Worm (Caenorhabditis elegans) whole organism, L1 larva: ENCODE results near the gene Y42G9A.2.
A peak's percentile ranks its signal among the peaks of the same experiment; 100 is the strongest.

Source experiments
- F16B12.6 ChIP-seq: fragments of 150-350 bp; optimal IDR thresholded peaks from 2 replicates; lab custom pipeline; 2014; ENCODE audit warnings: missing biosample characterization, missing genetic modification characterization
- aha-1 ChIP-seq: fragments of 150-350 bp; optimal IDR thresholded peaks from 2 replicates; lab custom pipeline; 2014; ENCODE audit warnings: missing biosample characterization, missing genetic modification characterization
- alr-1 ChIP-seq: fragments of 200-800 bp; sonication (Bioruptor generic); optimal IDR thresholded peaks from 2 replicates; lab custom pipeline; 2018; ENCODE audit warnings: borderline replicate concordance, mild to moderate bottlenecking, missing genetic modification characterization, missing compliant biosample characterization
- ama-1 ChIP-seq: fragments of 150-350 bp; optimal IDR thresholded peaks from 2 replicates; lab custom pipeline; 2014
- blmp-1 ChIP-seq: fragments of 150-350 bp; optimal IDR thresholded peaks from 2 replicates; lab custom pipeline; 2014; ENCODE audit warnings: missing biosample characterization, missing genetic modification characterization
- ceh-8 ChIP-seq: fragments of 200-800 bp; sonication (Bioruptor generic); optimal IDR thresholded peaks from 2 replicates; lab custom pipeline; 2018; ENCODE audit warnings: mild to moderate bottlenecking, missing genetic modification characterization, moderate library complexity, missing compliant biosample characterization
- ceh-88 ChIP-seq: fragments of 200-800 bp; sonication (Bioruptor generic); IDR thresholded peaks from 2 replicates; pipeline ENCODE4 v1.3.6; 2022; ENCODE audit warnings: missing genetic modification characterization, missing compliant biosample characterization
- ceh-90 ChIP-seq: sonication (generic microtip); optimal IDR thresholded peaks from 2 replicates; lab custom pipeline; 2016; ENCODE audit warnings: missing genetic modification characterization, missing compliant biosample characterization
- ces-1 ChIP-seq: fragments of 150-350 bp; optimal IDR thresholded peaks from 2 replicates; lab custom pipeline; 2014; ENCODE audit warnings: missing biosample characterization, missing genetic modification reagents, missing genetic modification characterization
- dsc-1 ChIP-seq: sonication (generic microtip); optimal IDR thresholded peaks from 2 replicates; lab custom pipeline; 2016; ENCODE audit warnings: mild to moderate bottlenecking, missing genetic modification characterization, missing compliant biosample characterization
- efl-1 ChIP-seq, 4 experiments: fragments of 150-350 bp; optimal IDR thresholded peaks in 3 of 4; peaks in 1 of 4; 1 replicate in 1 of 4; 2 replicates in 3 of 4; lab custom pipeline; 2014; ENCODE audit warnings: missing biosample characterization in 2 of 4, missing genetic modification characterization in 2 of 4, missing genetic modification reagents in 2 of 4
- elt-2 ChIP-seq: sonication (generic microtip); optimal IDR thresholded peaks from 2 replicates; lab custom pipeline; 2016; ENCODE audit warnings: missing genetic modification characterization, mild to moderate bottlenecking, inconsistent platforms, missing compliant biosample characterization, missing genetic modification reagents
- elt-3 ChIP-seq, 6 experiments: fragments of 150-350 bp in 1 of 6; sonication (generic microtip); optimal IDR thresholded peaks; 2 replicates each; lab custom pipeline; 2017 to 2018; ENCODE audit warnings: missing biosample characterization in 6 of 6, missing genetic modification characterization in 6 of 6, inconsistent platforms in 1 of 6
- grh-1 ChIP-seq: fragments of 200-800 bp; sonication (Bioruptor generic); IDR thresholded peaks from 2 replicates; pipeline ENCODE4 v1.3.6; 2022; ENCODE audit warnings: missing genetic modification reagents, missing genetic modification characterization, missing compliant biosample characterization
- hlh-4 ChIP-seq: sonication (generic microtip); optimal IDR thresholded peaks from 2 replicates; lab custom pipeline; 2016; ENCODE audit warnings: mild to moderate bottlenecking, missing genetic modification characterization, missing compliant biosample characterization
- irx-1 ChIP-seq: sonication (generic microtip); optimal IDR thresholded peaks from 2 replicates; lab custom pipeline; 2016; ENCODE audit warnings: missing genetic modification characterization, missing compliant biosample characterization
- jun-1 ChIP-seq: fragments of 150-350 bp; optimal IDR thresholded peaks from 2 replicates; lab custom pipeline; 2014; ENCODE audit warnings: missing biosample characterization, missing genetic modification reagents, missing genetic modification characterization
- lin-14 ChIP-seq: fragments of 200-800 bp; sonication (Bioruptor generic); optimal IDR thresholded peaks from 2 replicates; lab custom pipeline; 2018; ENCODE audit warnings: mild to moderate bottlenecking, missing genetic modification characterization, moderate library complexity, missing compliant biosample characterization
- lin-15B ChIP-seq: fragments of 150-350 bp; sonication (generic microtip); optimal IDR thresholded peaks from 3 replicates; lab custom pipeline; 2014; ENCODE audit warnings: missing biosample characterization, missing genetic modification characterization
- lin-35 ChIP-seq, 2 experiments: fragments of 150-350 bp; optimal IDR thresholded peaks; 2 replicates each; lab custom pipeline; 2014; ENCODE audit warnings: missing biosample characterization in 2 of 2, missing genetic modification characterization in 2 of 2, missing genetic modification reagents in 2 of 2
- mab-9 ChIP-seq: fragments of 200-800 bp; sonication (Bioruptor generic); IDR thresholded peaks from 2 replicates; pipeline ENCODE4 v1.3.6; 2022; ENCODE audit warnings: missing genetic modification reagents, missing genetic modification characterization, missing compliant biosample characterization
- mdl-1 ChIP-seq, 2 experiments: fragments of 150-350 bp; optimal IDR thresholded peaks; 2 replicates each; lab custom pipeline; 2014 to 2017; ENCODE audit warnings: missing biosample characterization in 2 of 2, missing genetic modification characterization in 2 of 2, inconsistent platforms in 1 of 2
- nhr-12 ChIP-seq: sonication (generic microtip); optimal IDR thresholded peaks from 2 replicates; lab custom pipeline; 2017; ENCODE audit warnings: missing biosample characterization, missing genetic modification characterization
- nhr-19 ChIP-seq: fragments of 200-800 bp; sonication (Bioruptor generic); conservative IDR thresholded peaks from 2 replicates; pipeline ENCODE4 v1.3.6; 2022; ENCODE audit warnings: missing genetic modification characterization, missing compliant biosample characterization
- nhr-20 ChIP-seq: sonication (generic microtip); optimal IDR thresholded peaks from 2 replicates; lab custom pipeline; 2016; ENCODE audit warnings: mild to moderate bottlenecking, missing genetic modification characterization, missing compliant biosample characterization
- nhr-237 ChIP-seq: fragments of 150-350 bp; optimal IDR thresholded peaks from 2 replicates; lab custom pipeline; 2014; ENCODE audit warnings: missing biosample characterization, missing genetic modification characterization
- nhr-47 ChIP-seq: sonication (generic microtip); optimal IDR thresholded peaks from 2 replicates; lab custom pipeline; 2016; ENCODE audit warnings: mild to moderate bottlenecking, missing genetic modification characterization, moderate library complexity, missing compliant biosample characterization
- nhr-71 ChIP-seq: sonication (generic microtip); optimal IDR thresholded peaks from 2 replicates; lab custom pipeline; 2016; ENCODE audit warnings: mild to moderate bottlenecking, missing genetic modification characterization, moderate library complexity, missing compliant biosample characterization
- rnt-1 ChIP-seq: sonication (generic microtip); optimal IDR thresholded peaks from 2 replicates; lab custom pipeline; 2016; ENCODE audit warnings: mild to moderate bottlenecking, missing genetic modification characterization, moderate library complexity, missing compliant biosample characterization
- skn-1 ChIP-seq: fragments of 150-350 bp; optimal IDR thresholded peaks from 2 replicates; lab custom pipeline; 2014; ENCODE audit warnings: missing biosample characterization, missing genetic modification characterization
- sptf-1 ChIP-seq: fragments of 150-350 bp; optimal IDR thresholded peaks from 2 replicates; lab custom pipeline; 2014; ENCODE audit warnings: missing biosample characterization, missing genetic modification characterization
- tlp-1 ChIP-seq: fragments of 150-350 bp; optimal IDR thresholded peaks from 2 replicates; lab custom pipeline; 2014; ENCODE audit warnings: missing biosample characterization, missing genetic modification characterization
- unc-86 ChIP-seq: sonication (generic microtip); optimal IDR thresholded peaks from 2 replicates; lab custom pipeline; 2016; ENCODE audit warnings: missing genetic modification characterization, missing compliant biosample characterization
- unc-98 ChIP-seq: fragments of 200-800 bp; sonication (Bioruptor generic); IDR thresholded peaks from 2 replicates; pipeline ENCODE4 v1.3.6; 2022; ENCODE audit warnings: missing genetic modification characterization, missing compliant biosample characterization
- vab-15 ChIP-seq: sonication (generic microtip); optimal IDR thresholded peaks from 2 replicates; lab custom pipeline; 2017; ENCODE audit warnings: missing genotype, mild to moderate bottlenecking, missing genetic modification characterization, missing compliant biosample characterization
- xbp-1 ChIP-seq: sonication (generic microtip); optimal IDR thresholded peaks from 2 replicates; lab custom pipeline; 2016; ENCODE audit warnings: missing genetic modification characterization, missing compliant biosample characterization
- zip-4 ChIP-seq: fragments of 200-800 bp; sonication (Bioruptor generic); optimal IDR thresholded peaks from 2 replicates; lab custom pipeline; 2018; ENCODE audit warnings: mild to moderate bottlenecking, missing genetic modification characterization, moderate library complexity, missing compliant biosample characterization

Y42G9A.2 gene

ce11 chrIII:6146797-6147196 is 1.2 kb upstream of the Y42G9A.2 start:
- no peak for TF ChIP-seq efl-1 (optimal IDR thresholded peaks at IDR 0.05; lab: Kevin White, UChicago)
- TF ChIP-seq efl-1 (GFP tag; optimal IDR thresholded peaks at IDR 0.05 in 1 of 2; lab: Kevin White, UChicago): peak in 1 of 2 experiments; percentile 67
- no peak for TF ChIP-seq F16B12.6 (tag; lab: Kevin White, UChicago)
- no peak for TF ChIP-seq ces-1 (GFP tag; lab: Kevin White, UChicago)
- TF ChIP-seq unc-98 (GFP tag; lab: Robert Waterston, UW): no peak

- peak; percentile 6 for TF ChIP-seq lin-14
- no peak for TF ChIP-seq lin-15B (tag; lab: Kevin White, UChicago)
Observed at ce11 chrIII:6148684-6149083, 698 bp downstream of the Y42G9A.2 start.

ce11 chrIII:6149467-6150072 is 1.6 kb downstream of the Y42G9A.2 start, which contains the start of the genes wht-7 and Y42G9A.1:
TSS of gene wht-7 (minus strand) at chrIII:6149597.
TSS of gene Y42G9A.1 (plus strand) at chrIII:6149961.
- no peak for TF ChIP-seq mdl-1 (tag; optimal IDR thresholded peaks at IDR 0.05; lab: Kevin White, UChicago)
- TF ChIP-seq vab-15 (tag; lab: Kevin White, UChicago): no peak
- peak in 1 of 2 experiments; percentile 26 for TF ChIP-seq lin-35 (GFP tag; optimal IDR thresholded peaks at IDR 0.05; lab: Kevin White, UChicago)
- no peak for TF ChIP-seq ces-1 (GFP tag; lab: Kevin White, UChicago)
- no peak for TF ChIP-seq nhr-20 (tag; lab: Kevin White, UChicago)
- TF ChIP-seq lin-14: no peak
- TF ChIP-seq zip-4 (GFP tag; lab: Kevin White, UChicago): no peak
- TF ChIP-seq ama-1 (lab: Kevin White, UChicago): no peak
- no peak for TF ChIP-seq rnt-1 (tag; lab: Kevin White, UChicago)
- TF ChIP-seq hlh-4 (tag; lab: Kevin White, UChicago): no peak
- TF ChIP-seq ceh-8 (GFP tag; lab: Kevin White, UChicago): no peak
- TF ChIP-seq mab-9 (GFP tag; lab: Robert Waterston, UW): no peak
- TF ChIP-seq alr-1: no peak
- peak in 1 of 2 experiments; percentile 18 for TF ChIP-seq efl-1 (optimal IDR thresholded peaks at IDR 0.05; lab: Kevin White, UChicago)
- peak in 1 of 2 experiments; percentile 45 for TF ChIP-seq efl-1 (GFP tag; optimal IDR thresholded peaks at IDR 0.05 in 1 of 2; lab: Kevin White, UChicago)
- no peak for TF ChIP-seq ceh-88 (GFP tag; lab: Robert Waterston, UW)
- no peak for TF ChIP-seq sptf-1 (tag; lab: Kevin White, UChicago)
- no peak for TF ChIP-seq ceh-90
- no peak for TF ChIP-seq aha-1 (tag; lab: Kevin White, UChicago)
- no peak for TF ChIP-seq dsc-1 (tag; lab: Kevin White, UChicago)
- TF ChIP-seq xbp-1 (tag; lab: Kevin White, UChicago): no peak
- TF ChIP-seq unc-86 (tag; lab: Kevin White, UChicago): no peak
- peak; percentile 49 for TF ChIP-seq elt-2
- peak; percentile 19 for TF ChIP-seq jun-1 (tag; lab: Kevin White, UChicago)
- TF ChIP-seq nhr-71 (tag; lab: Kevin White, UChicago): no peak
- TF ChIP-seq grh-1 (GFP tag; lab: Robert Waterston, UW): no peak
- no peak for TF ChIP-seq nhr-19
- no peak for TF ChIP-seq blmp-1 (tag; lab: Kevin White, UChicago)

- TF ChIP-seq efl-1 (optimal IDR thresholded peaks at IDR 0.05; lab: Kevin White, UChicago) (no peak), efl-1 (GFP tag; optimal IDR thresholded peaks at IDR 0.05 in 1 of 2; lab: Kevin White, UChicago) (peak in 1 of 2 experiments; percentile 4), tlp-1 (tag; lab: Kevin White, UChicago) (no peak), nhr-12 (tag; lab: Kevin White, UChicago) (no peak), nhr-237 (no peak), elt-3 (tag; optimal IDR thresholded peaks at IDR 0.05; lab: Kevin White, UChicago) (no peak), nhr-47 (tag; lab: Kevin White, UChicago) (no peak), skn-1 (tag; lab: Kevin White, UChicago) (no peak), irx-1 (tag; lab: Kevin White, UChicago) (no peak)
Observed at ce11 chrIII:6154586-6154985, 6.6 kb downstream of the Y42G9A.2 start.
